Worm (Caenorhabditis elegans) whole organism, L4 larva: ENCODE data around the gene ZK662.6.

ENCODE experiments used
- F26F4.8 ChIP-seq: fragments of 200-800 bp; sonication (Bioruptor generic); conservative IDR thresholded peaks from 2 replicates; pipeline ENCODE4 v1.3.6; 2022; ENCODE audit warnings: missing genetic modification characterization, missing compliant biosample characterization
- Y5F2A.4 ChIP-seq: fragments of 200-800 bp; sonication (Bioruptor generic); optimal IDR thresholded peaks from 2 replicates; lab custom pipeline; 2018; ENCODE audit warnings: mild to moderate bottlenecking, missing genetic modification characterization, missing compliant biosample characterization
- ZK546.5 ChIP-seq, 2 experiments: sonication (generic microtip); optimal IDR thresholded peaks; 2 replicates each; lab custom pipeline; 2017; ENCODE audit warnings: missing biosample characterization in 2 of 2, missing genetic modification characterization in 2 of 2
- aha-1 ChIP-seq: fragments of 150-350 bp; peaks from one replicate; lab custom pipeline; 2014; ENCODE audit warnings: missing biosample characterization, missing genetic modification characterization
- attf-4 ChIP-seq: sonication (generic microtip); optimal IDR thresholded peaks from 3 replicates; lab custom pipeline; 2017; ENCODE audit warnings: missing biosample characterization, missing genetic modification characterization
- ceh-20 ChIP-seq: fragments of 200-800 bp; sonication (Bioruptor generic); IDR thresholded peaks from 2 replicates; pipeline ENCODE4 v1.3.6; 2022; ENCODE audit warnings: missing genetic modification reagents, missing genetic modification characterization, missing compliant biosample characterization
- ceh-32 ChIP-seq: sonication (generic microtip); optimal IDR thresholded peaks from 2 replicates; lab custom pipeline; 2016; ENCODE audit warnings: mild to moderate bottlenecking, missing genetic modification characterization, missing compliant biosample characterization; ENCODE audit not compliant: poor library complexity
- ceh-44 ChIP-seq: fragments of 200-800 bp; sonication (Bioruptor generic); IDR thresholded peaks from 2 replicates; pipeline ENCODE4 v1.3.6; 2022; ENCODE audit warnings: missing genetic modification reagents, missing genetic modification characterization, missing compliant biosample characterization
- cey-2 ChIP-seq: sonication (generic microtip); optimal IDR thresholded peaks from 3 replicates; lab custom pipeline; 2017; ENCODE audit warnings: missing genetic modification characterization, mild to moderate bottlenecking, missing compliant biosample characterization, antibody characterized with exemption, borderline replicate concordance; ENCODE audit not compliant: insufficient read depth
- ctbp-1 ChIP-seq: fragments of 200-800 bp; sonication (Bioruptor generic); IDR thresholded peaks from 2 replicates; pipeline ENCODE4 v1.3.6; 2022; ENCODE audit warnings: missing genetic modification reagents, missing genetic modification characterization, missing compliant biosample characterization
- daf-19 ChIP-seq: fragments of 200-800 bp; sonication (Bioruptor generic); conservative IDR thresholded peaks from 2 replicates; pipeline ENCODE4 v1.3.6; 2022; ENCODE audit warnings: missing genetic modification characterization, missing compliant biosample characterization
- dmd-6 ChIP-seq: fragments of 200-800 bp; sonication (Bioruptor generic); IDR thresholded peaks from 2 replicates; pipeline ENCODE4 v1.3.6; 2022; ENCODE audit warnings: missing genetic modification reagents, missing genetic modification characterization, missing compliant biosample characterization
- dmd-8 ChIP-seq: fragments of 200-800 bp; sonication (Bioruptor generic); IDR thresholded peaks from 2 replicates; pipeline ENCODE4 v1.3.6; 2022; ENCODE audit warnings: missing genetic modification characterization, missing compliant biosample characterization
- duxl-1 ChIP-seq: sonication (generic microtip); optimal IDR thresholded peaks from 2 replicates; lab custom pipeline; 2016; ENCODE audit warnings: mild to moderate bottlenecking, missing genetic modification characterization, moderate library complexity, missing compliant biosample characterization; ENCODE audit not compliant: poor library complexity
- dve-1 ChIP-seq: sonication (generic microtip); optimal IDR thresholded peaks from 2 replicates; lab custom pipeline; 2017; ENCODE audit warnings: antibody characterized with exemption, mild to moderate bottlenecking, missing genetic modification characterization, missing compliant biosample characterization; ENCODE audit not compliant: insufficient read depth
- egl-43 ChIP-seq: fragments of 200-800 bp; sonication (Bioruptor generic); IDR thresholded peaks from 2 replicates; pipeline ENCODE4 v1.3.6; 2022; ENCODE audit warnings: missing genetic modification reagents, missing genetic modification characterization, missing compliant biosample characterization
- gei-8 ChIP-seq: fragments of 200-800 bp; sonication (Bioruptor generic); optimal IDR thresholded peaks from 2 replicates; lab custom pipeline; 2018; ENCODE audit warnings: mild to moderate bottlenecking, missing genetic modification characterization, missing compliant biosample characterization
- hif-1 ChIP-seq, 2 experiments: sonication (generic microtip); optimal IDR thresholded peaks; 2 replicates each; lab custom pipeline; 2016 to 2017; ENCODE audit warnings: missing compliant biosample characterization in 2 of 2, missing genetic modification characterization in 2 of 2, missing genetic modification reagents in 2 of 2, missing genotype in 2 of 2, mild to moderate bottlenecking in 1 of 2
- hlh-11 ChIP-seq: fragments of 200-800 bp; sonication (Bioruptor generic); optimal IDR thresholded peaks from 2 replicates; lab custom pipeline; 2018; ENCODE audit warnings: mild to moderate bottlenecking, missing genetic modification characterization, missing compliant biosample characterization
- hlh-30 ChIP-seq: sonication (generic microtip); optimal IDR thresholded peaks from 2 replicates; lab custom pipeline; 2017; ENCODE audit warnings: antibody characterized with exemption, mild to moderate bottlenecking, missing genetic modification characterization, missing compliant biosample characterization; ENCODE audit not compliant: insufficient read depth
- hmg-1.1 ChIP-seq: fragments of 200-800 bp; sonication (Bioruptor generic); IDR thresholded peaks from 2 replicates; pipeline ENCODE4 v1.3.6; 2022; ENCODE audit warnings: missing genetic modification reagents, missing genetic modification characterization, missing compliant biosample characterization
- jun-1 ChIP-seq: fragments of 150-350 bp; optimal IDR thresholded peaks from 2 replicates; lab custom pipeline; 2014; ENCODE audit warnings: missing biosample characterization, missing genetic modification reagents, missing genetic modification characterization
- lin-15B ChIP-seq: fragments of 150-350 bp; sonication (generic microtip); optimal IDR thresholded peaks from 3 replicates; lab custom pipeline; 2014; ENCODE audit warnings: missing biosample characterization, missing genetic modification characterization
- lir-3 ChIP-seq: sonication (generic microtip); optimal IDR thresholded peaks from 2 replicates; lab custom pipeline; 2016; ENCODE audit warnings: mild to moderate bottlenecking, missing genetic modification characterization, missing compliant biosample characterization
- lsy-2 ChIP-seq, 2 experiments: fragments of 150-350 bp in 1 of 2; sonication (generic microtip) in 1 of 2; optimal IDR thresholded peaks; 2 replicates each; lab custom pipeline; 2014 to 2017; ENCODE audit warnings: missing biosample characterization in 2 of 2, missing genetic modification characterization in 2 of 2
- mdl-1 ChIP-seq, 2 experiments: fragments of 150-350 bp in 1 of 2; sonication (generic microtip) in 1 of 2; optimal IDR thresholded peaks; 2 replicates each; lab custom pipeline; 2014 to 2017; ENCODE audit warnings: missing biosample characterization in 2 of 2, missing genetic modification characterization in 2 of 2
- mep-1 ChIP-seq: fragments of 150-350 bp; sonication (generic microtip); optimal IDR thresholded peaks from 3 replicates; lab custom pipeline; 2014; ENCODE audit warnings: missing biosample characterization, missing genetic modification characterization
- mxl-3 ChIP-seq: fragments of 200-800 bp; sonication (Bioruptor generic); optimal IDR thresholded peaks from 2 replicates; lab custom pipeline; 2018; ENCODE audit warnings: mild to moderate bottlenecking, missing genetic modification characterization, missing compliant biosample characterization
- nhr-10 ChIP-seq: fragments of 150-350 bp; optimal IDR thresholded peaks from 2 replicates; lab custom pipeline; 2014; ENCODE audit warnings: missing biosample characterization, missing genetic modification characterization
- nhr-102 ChIP-seq: sonication (generic microtip); optimal IDR thresholded peaks from 2 replicates; lab custom pipeline; 2016; ENCODE audit warnings: mild to moderate bottlenecking, missing genetic modification characterization, moderate library complexity, missing compliant biosample characterization
- nhr-237 ChIP-seq: sonication (generic microtip); optimal IDR thresholded peaks from 2 replicates; lab custom pipeline; 2017; ENCODE audit warnings: missing biosample characterization, missing genetic modification characterization
- nhr-28 ChIP-seq: fragments of 150-350 bp; optimal IDR thresholded peaks from 2 replicates; lab custom pipeline; 2014; ENCODE audit warnings: missing biosample characterization, missing genetic modification characterization
- nhr-41 ChIP-seq: fragments of 200-800 bp; sonication (Bioruptor generic); IDR thresholded peaks from 2 replicates; pipeline ENCODE4 v1.3.6; 2022; ENCODE audit warnings: missing genetic modification reagents, missing genetic modification characterization, missing compliant biosample characterization
- nhr-42 ChIP-seq: fragments of 200-800 bp; sonication (Bioruptor generic); IDR thresholded peaks from 2 replicates; pipeline ENCODE4 v1.3.6; 2022; ENCODE audit warnings: missing genetic modification characterization, missing compliant biosample characterization
- nhr-48 ChIP-seq: sonication (generic microtip); optimal IDR thresholded peaks from 2 replicates; lab custom pipeline; 2016; ENCODE audit warnings: mild to moderate bottlenecking, missing genetic modification characterization, missing compliant biosample characterization
- nhr-77 ChIP-seq: fragments of 150-350 bp; optimal IDR thresholded peaks from 2 replicates; lab custom pipeline; 2014; ENCODE audit warnings: missing biosample characterization, missing genetic modification characterization
- php-3 ChIP-seq: fragments of 200-800 bp; sonication (Bioruptor generic); IDR thresholded peaks from 2 replicates; pipeline ENCODE4 v1.3.6; 2022; ENCODE audit warnings: missing genetic modification reagents, missing genetic modification characterization, missing compliant biosample characterization
- sdz-12 ChIP-seq: fragments of 200-800 bp; sonication (Bioruptor generic); optimal IDR thresholded peaks from 2 replicates; lab custom pipeline; 2018; ENCODE audit warnings: mild to moderate bottlenecking, missing genetic modification characterization, missing compliant biosample characterization
- skn-1 ChIP-seq: fragments of 150-350 bp; optimal IDR thresholded peaks from 2 replicates; lab custom pipeline; 2014; ENCODE audit warnings: missing biosample characterization, missing genetic modification characterization
- snpc-1.2 ChIP-seq: fragments of 200-800 bp; sonication (Bioruptor generic); IDR thresholded peaks from 2 replicates; pipeline ENCODE4 v1.3.6; 2022; ENCODE audit warnings: missing genetic modification reagents, missing genetic modification characterization, missing compliant biosample characterization
- snpc-4 ChIP-seq: fragments of 150-350 bp; optimal IDR thresholded peaks from 2 replicates; lab custom pipeline; 2014; ENCODE audit warnings: missing biosample characterization, missing genetic modification characterization
- tag-97 ChIP-seq: fragments of 200-800 bp; sonication (Bioruptor generic); IDR thresholded peaks from 2 replicates; pipeline ENCODE4 v1.3.6; 2022; ENCODE audit warnings: missing genetic modification characterization, missing compliant biosample characterization
- tra-1 ChIP-seq: fragments of 200-800 bp; sonication (Bioruptor generic); IDR thresholded peaks from 2 replicates; pipeline ENCODE4 v1.3.6; 2022; ENCODE audit warnings: missing genetic modification reagents, missing genetic modification characterization, missing compliant biosample characterization
- unc-39 ChIP-seq: sonication (generic microtip); optimal IDR thresholded peaks from 2 replicates; lab custom pipeline; 2017; ENCODE audit warnings: missing biosample characterization, missing genetic modification characterization
- unc-62 ChIP-seq, 3 experiments: fragments of 150-350 bp in 1 of 3; sonication (generic microtip); optimal IDR thresholded peaks in 2 of 3; peaks in 1 of 3; 1 replicate in 1 of 3; 2 replicates in 2 of 3; lab custom pipeline; 2014 to 2017; ENCODE audit warnings: missing biosample characterization in 3 of 3, missing genetic modification characterization in 3 of 3, missing genetic modification reagents in 3 of 3, missing genotype in 1 of 3
- vab-7 ChIP-seq: fragments of 200-800 bp; sonication (Bioruptor generic); IDR thresholded peaks from 2 replicates; pipeline ENCODE4 v1.3.6; 2022; ENCODE audit warnings: missing genetic modification reagents, missing genetic modification characterization, missing compliant biosample characterization
- zip-2 ChIP-seq: fragments of 150-350 bp; optimal IDR thresholded peaks from 2 replicates; lab custom pipeline; 2014; ENCODE audit warnings: missing biosample characterization, missing genetic modification characterization

Gene ZK662.6

ce11 chrX:15706108-15706676 lies 12.2 kb upstream of the ZK662.6 start:
- no peak for TF ChIP-seq hif-1 (tag; optimal IDR thresholded peaks at IDR 0.05; lab: Kevin White, UChicago)
- TF ChIP-seq lsy-2 (tag; optimal IDR thresholded peaks at IDR 0.05; lab: Kevin White, UChicago) = peak in 1 of 2 experiments; percentile 18
- TF ChIP-seq Y5F2A.4 (GFP tag; lab: Kevin White, UChicago) = no peak
- TF ChIP-seq cey-2 (tag; lab: Kevin White, UChicago) = peak; percentile 25
- TF ChIP-seq ctbp-1 (GFP tag; lab: Robert Waterston, UW) = no peak
- peak; percentile 25 for TF ChIP-seq mep-1 (tag; lab: Kevin White, UChicago)
- no peak for TF ChIP-seq daf-19 (GFP tag; lab: Robert Waterston, UW)
- TF ChIP-seq nhr-48 (tag; lab: Kevin White, UChicago) = peak; percentile 98
- TF ChIP-seq nhr-77 (tag; lab: Kevin White, UChicago) = peak; percentile 17
- peak; percentile 76 for TF ChIP-seq hlh-11 (tag; lab: Kevin White, UChicago)
- no peak for TF ChIP-seq attf-4 (tag; lab: Kevin White, UChicago)
- TF ChIP-seq unc-39 (tag; lab: Kevin White, UChicago) = no peak
- TF ChIP-seq tra-1 (GFP tag; lab: Robert Waterston, UW) = peak; percentile 53
- TF ChIP-seq dmd-6 (GFP tag; lab: Robert Waterston, UW) = peak; percentile 63
- TF ChIP-seq mdl-1 (tag; optimal IDR thresholded peaks at IDR 0.05; lab: Kevin White, UChicago) = peak in 1 of 2 experiments; percentile 60
- TF ChIP-seq tag-97 (GFP tag; lab: Robert Waterston, UW) = no peak
- TF ChIP-seq gei-8 (GFP tag; lab: Kevin White, UChicago) = peak; percentile 59
- TF ChIP-seq nhr-28 (tag; lab: Kevin White, UChicago) = peak; percentile 57
- no peak for TF ChIP-seq zip-2 (tag; lab: Kevin White, UChicago)
- peak; percentile 78 for TF ChIP-seq hlh-30 (tag; lab: Kevin White, UChicago)
- peak; percentile 20 for TF ChIP-seq dve-1
- no peak for TF ChIP-seq nhr-10
- peak; percentile 50 for TF ChIP-seq aha-1 (tag; lab: Kevin White, UChicago)
- TF ChIP-seq mxl-3 = peak; percentile 60

DNA sequence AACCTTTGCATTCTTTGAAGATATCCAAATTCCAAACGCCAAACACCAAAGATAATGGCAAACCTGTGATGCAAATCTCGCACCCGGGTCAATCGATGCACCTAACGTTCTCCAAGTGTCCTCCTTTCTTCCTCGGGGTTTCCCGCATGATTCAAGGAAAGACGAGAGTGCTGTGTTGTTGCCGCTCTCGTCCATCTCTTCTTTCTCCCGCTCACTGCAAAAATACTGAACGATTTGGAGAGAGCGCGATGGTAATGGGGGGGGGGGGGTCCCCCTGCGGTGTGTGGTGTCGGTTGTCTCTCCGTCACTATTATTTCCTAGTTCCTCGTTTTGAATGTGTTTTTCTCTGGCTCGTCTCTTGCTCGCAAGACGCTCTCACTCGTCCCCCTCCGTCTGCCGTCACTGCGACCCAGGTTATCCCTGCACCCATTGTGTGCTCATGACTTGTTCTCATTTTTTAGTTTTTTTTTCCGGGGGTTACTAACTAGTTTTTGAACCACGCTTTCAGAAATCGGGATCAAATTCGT lies 11.0 kb upstream of the ZK662.6 start:
- peak; percentile 73 to 85 for TF ChIP-seq lsy-2 (tag; optimal IDR thresholded peaks at IDR 0.05; lab: Kevin White, UChicago)
- TF ChIP-seq skn-1 = no peak
- no peak for TF ChIP-seq zip-2 (tag; lab: Kevin White, UChicago)
- 0 out of 2 replicates have a peak, but pooled peaks have one; percentile 22 for TF ChIP-seq nhr-42 (GFP tag; lab: Robert Waterston, UW)
- no peak for TF ChIP-seq snpc-1.2 (GFP tag; lab: Robert Waterston, UW)
- no peak for TF ChIP-seq tag-97 (GFP tag; lab: Robert Waterston, UW)
- peak; percentile 5 for TF ChIP-seq nhr-102 (tag; lab: Kevin White, UChicago)
- TF ChIP-seq ceh-32 (tag; lab: Kevin White, UChicago) = no peak
- TF ChIP-seq unc-62 (GFP tag; optimal IDR thresholded peaks at IDR 0.05 in 1 of 2; lab: Kevin White, UChicago) = peak in 1 of 2 experiments; percentile 98
- TF ChIP-seq unc-62 (tag; optimal IDR thresholded peaks at IDR 0.05; lab: Kevin White, UChicago) = no peak
- peak; percentile 82 for TF ChIP-seq ceh-20
- no peak for TF ChIP-seq F26F4.8 (GFP tag; lab: Robert Waterston, UW)
- no peak for TF ChIP-seq php-3
- TF ChIP-seq nhr-237 (tag; lab: Kevin White, UChicago) = no peak
- no peak for TF ChIP-seq lin-15B (tag; lab: Kevin White, UChicago)
- TF ChIP-seq attf-4 (tag; lab: Kevin White, UChicago) = no peak
- TF ChIP-seq snpc-4 = no peak
- TF ChIP-seq nhr-28 (tag; lab: Kevin White, UChicago) = peak; percentile 51
- peak; percentile 88 for TF ChIP-seq egl-43
- TF ChIP-seq dmd-8 (GFP tag; lab: Robert Waterston, UW) = no peak
- TF ChIP-seq ceh-44 (GFP tag; lab: Robert Waterston, UW) = no peak
- TF ChIP-seq nhr-41 (GFP tag; lab: Robert Waterston, UW) = no peak
- no peak for TF ChIP-seq lir-3 (tag; lab: Kevin White, UChicago)
- peak; percentile 87 for TF ChIP-seq hmg-1.1
- TF ChIP-seq ctbp-1 (GFP tag; lab: Robert Waterston, UW) = peak; percentile 92
- peak; percentile 84 for TF ChIP-seq tra-1 (GFP tag; lab: Robert Waterston, UW)
- peak; percentile 57; the same call in 1 of the 2 replicates for TF ChIP-seq vab-7 (GFP tag; lab: Robert Waterston, UW)
- TF ChIP-seq ZK546.5 (tag; optimal IDR thresholded peaks at IDR 0.05; lab: Kevin White, UChicago) = no peak
- peak; percentile 63 for TF ChIP-seq jun-1 (tag; lab: Kevin White, UChicago)
- no peak for TF ChIP-seq duxl-1 (tag; lab: Kevin White, UChicago)
- TF ChIP-seq sdz-12 (GFP tag; lab: Kevin White, UChicago) = no peak
